Worm (Caenorhabditis elegans) whole organism, young adult: ENCODE results near the gene scl-7.

Experiments used
- D2030.7 ChIP-seq: fragments of 200-800 bp; sonication (Bioruptor generic); IDR thresholded peaks from 2 replicates; pipeline ENCODE4 v1.3.6; 2022; ENCODE audit warnings: missing genetic modification reagents, missing genetic modification characterization, missing compliant biosample characterization
- F10E7.11 ChIP-seq: sonication (generic microtip); optimal IDR thresholded peaks from 2 replicates; lab custom pipeline; 2017; ENCODE audit warnings: mild to moderate bottlenecking, missing genetic modification characterization, moderate library complexity, missing compliant biosample characterization
- F23B12.7 ChIP-seq: sonication (generic microtip); optimal IDR thresholded peaks from 2 replicates; lab custom pipeline; 2017; ENCODE audit warnings: missing genetic modification characterization, mild to moderate bottlenecking, missing compliant biosample characterization, antibody characterized with exemption, moderate library complexity; ENCODE audit not compliant: insufficient read depth
- F49E8.2 ChIP-seq: sonication (generic microtip); optimal IDR thresholded peaks from 3 replicates; lab custom pipeline; 2017; ENCODE audit warnings: missing genetic modification characterization, mild to moderate bottlenecking, missing compliant biosample characterization, antibody characterized with exemption, moderate library complexity; ENCODE audit not compliant: insufficient read depth
- F52B5.7 ChIP-seq: sonication (generic microtip); optimal IDR thresholded peaks from 2 replicates; lab custom pipeline; 2016; ENCODE audit warnings: mild to moderate bottlenecking, missing genetic modification characterization, missing compliant biosample characterization
- F55B11.4 ChIP-seq: sonication (generic microtip); optimal IDR thresholded peaks from 2 replicates; lab custom pipeline; 2016; ENCODE audit warnings: missing compliant biosample characterization, missing genetic modification characterization, borderline replicate concordance; ENCODE audit not compliant: insufficient read depth
- T26A5.8 ChIP-seq: sonication (generic microtip); optimal IDR thresholded peaks from 2 replicates; lab custom pipeline; 2016; ENCODE audit warnings: missing genetic modification characterization, missing compliant biosample characterization
- Y67H2A.10 ChIP-seq: fragments of 200-800 bp; sonication (Bioruptor generic); conservative IDR thresholded peaks from 2 replicates; pipeline ENCODE4 v1.3.6; 2022; ENCODE audit warnings: missing genetic modification reagents, missing genetic modification characterization, missing compliant biosample characterization
- Y79H2A.3 ChIP-seq: fragments of 200-800 bp; sonication (Bioruptor generic); conservative IDR thresholded peaks from 2 replicates; pipeline ENCODE4 v1.3.6; 2022; ENCODE audit warnings: missing genetic modification reagents, missing genetic modification characterization, missing compliant biosample characterization
- ama-1 ChIP-seq, 3 experiments: fragments of 150-350 bp in 1 of 3; sonication (generic microtip) in 2 of 3; optimal IDR thresholded peaks; 2 replicates each; lab custom pipeline; 2014 to 2018; ENCODE audit warnings: missing biosample characterization in 2 of 3, missing genetic modification characterization in 2 of 3, missing genetic modification reagents in 2 of 3
- aptf-2 ChIP-seq: fragments of 200-800 bp; sonication (Bioruptor generic); conservative IDR thresholded peaks from 2 replicates; pipeline ENCODE4 v1.3.6; 2022; ENCODE audit warnings: missing genetic modification reagents, missing genetic modification characterization, missing compliant biosample characterization
- athp-1 ChIP-seq: sonication (generic microtip); optimal IDR thresholded peaks from 2 replicates; lab custom pipeline; 2017; ENCODE audit warnings: mild to moderate bottlenecking, missing genetic modification characterization, missing compliant biosample characterization
- bed-1 ChIP-seq: fragments of 200-800 bp; sonication (Bioruptor generic); IDR thresholded peaks from 2 replicates; pipeline ENCODE4 v1.3.6; 2022; ENCODE audit warnings: missing genetic modification reagents, missing genetic modification characterization, missing compliant biosample characterization
- cebp-1 ChIP-seq, 2 experiments: fragments of 200-800 bp in 1 of 2; sonication (Bioruptor generic) in 1 of 2; sonication (generic microtip) in 1 of 2; IDR thresholded peaks in 1 of 2; optimal IDR thresholded peaks in 1 of 2; 2 replicates each; pipeline versions ENCODE4 v1.3.6 to Lab custom; 2017 to 2022; ENCODE audit warnings: missing compliant biosample characterization in 2 of 2, missing genetic modification characterization in 2 of 2, mild to moderate bottlenecking in 1 of 2, missing genetic modification reagents in 1 of 2, moderate library complexity in 1 of 2
- ceh-27 ChIP-seq: fragments of 200-800 bp; sonication (Bioruptor generic); optimal IDR thresholded peaks from 2 replicates; lab custom pipeline; 2018; ENCODE audit warnings: mild to moderate bottlenecking, missing genetic modification characterization, moderate library complexity, missing compliant biosample characterization
- ceh-40 ChIP-seq: fragments of 200-800 bp; sonication (Bioruptor generic); IDR thresholded peaks from 2 replicates; pipeline ENCODE4 v1.3.6; 2022; ENCODE audit warnings: missing genetic modification characterization, missing compliant biosample characterization
- dpff-1 ChIP-seq: sonication (generic microtip); optimal IDR thresholded peaks from 2 replicates; lab custom pipeline; 2017; ENCODE audit warnings: mild to moderate bottlenecking, missing genetic modification characterization, missing compliant biosample characterization
- gei-17 ChIP-seq: fragments of 200-800 bp; sonication (Bioruptor generic); optimal IDR thresholded peaks from 2 replicates; lab custom pipeline; 2018; ENCODE audit warnings: mild to moderate bottlenecking, missing genetic modification characterization, missing compliant biosample characterization
- hlh-26 ChIP-seq: fragments of 200-800 bp; sonication (Bioruptor generic); conservative IDR thresholded peaks from 2 replicates; pipeline ENCODE4 v1.3.6; 2022; ENCODE audit warnings: missing genetic modification reagents, missing genetic modification characterization, missing compliant biosample characterization
- let-526 ChIP-seq: fragments of 200-800 bp; sonication (Bioruptor generic); IDR thresholded peaks from 2 replicates; pipeline ENCODE4 v1.3.6; 2022; ENCODE audit warnings: missing genetic modification reagents, missing genetic modification characterization, missing compliant biosample characterization
- lin-26 ChIP-seq: fragments of 200-800 bp; sonication (Bioruptor generic); IDR thresholded peaks from 2 replicates; pipeline ENCODE4 v1.3.6; 2022; ENCODE audit warnings: missing genetic modification reagents, missing genetic modification characterization, missing compliant biosample characterization
- lin-54 ChIP-seq: fragments of 200-800 bp; sonication (Bioruptor generic); optimal IDR thresholded peaks from 2 replicates; lab custom pipeline; 2018; ENCODE audit warnings: mild to moderate bottlenecking, missing genetic modification characterization, missing compliant biosample characterization
- mes-4 ChIP-seq: sonication (generic microtip); optimal IDR thresholded peaks from 2 replicates; lab custom pipeline; 2016; ENCODE audit warnings: missing genotype, missing genetic modification characterization, missing compliant biosample characterization
- nhr-90 ChIP-seq: sonication (generic microtip); optimal IDR thresholded peaks from 2 replicates; lab custom pipeline; 2016; ENCODE audit warnings: missing genotype, mild to moderate bottlenecking, missing genetic modification characterization, missing compliant biosample characterization
- rec-8 ChIP-seq, 2 experiments: sonication (generic microtip); optimal IDR thresholded peaks; 2 replicates each; lab custom pipeline; 2016; ENCODE audit warnings: mild to moderate bottlenecking in 2 of 2, missing genetic modification characterization in 2 of 2, missing genetic modification reagents in 2 of 2, missing genotype in 2 of 2, missing biosample characterization in 1 of 2, missing compliant biosample characterization in 1 of 2, moderate library complexity in 1 of 2
- sdz-38 ChIP-seq: sonication (generic microtip); optimal IDR thresholded peaks from 2 replicates; lab custom pipeline; 2016; ENCODE audit warnings: missing genotype, missing genetic modification characterization, missing compliant biosample characterization
- sea-2 ChIP-seq: fragments of 200-800 bp; sonication (Bioruptor generic); IDR thresholded peaks from 2 replicates; pipeline ENCODE4 v1.3.6; 2022; ENCODE audit warnings: missing genetic modification characterization, missing compliant biosample characterization
- snpc-4 ChIP-seq, 5 experiments: fragments of 150-350 bp in 1 of 5; sonication (generic microtip) in 4 of 5; optimal IDR thresholded peaks; 2 replicates each; lab custom pipeline; 2014 to 2018; ENCODE audit warnings: missing genetic modification characterization in 5 of 5, missing biosample characterization in 3 of 5, antibody characterized with exemption in 2 of 5, mild to moderate bottlenecking in 2 of 5, missing compliant biosample characterization in 2 of 5, missing genotype in 2 of 5, moderate library complexity in 2 of 5, missing genetic modification reagents in 1 of 5
- somi-1 ChIP-seq: fragments of 200-800 bp; sonication (Bioruptor generic); optimal IDR thresholded peaks from 2 replicates; lab custom pipeline; 2018; ENCODE audit warnings: mild to moderate bottlenecking, missing genetic modification characterization, missing compliant biosample characterization
- unc-130 ChIP-seq: sonication (generic microtip); optimal IDR thresholded peaks from 2 replicates; lab custom pipeline; 2016; ENCODE audit warnings: missing genetic modification reagents, missing genetic modification characterization, missing compliant biosample characterization
- ztf-25 ChIP-seq: fragments of 200-800 bp; sonication (Bioruptor generic); IDR thresholded peaks from 2 replicates; pipeline ENCODE4 v1.3.6; 2022; ENCODE audit warnings: missing genetic modification reagents, missing genetic modification characterization, missing compliant biosample characterization
- ztf-26 ChIP-seq: sonication (generic microtip); optimal IDR thresholded peaks from 2 replicates; lab custom pipeline; 2017; ENCODE audit warnings: missing genetic modification characterization, missing compliant biosample characterization
- ztf-28 ChIP-seq: fragments of 200-800 bp; sonication (Bioruptor generic); IDR thresholded peaks from 2 replicates; pipeline ENCODE4 v1.3.6; 2022; ENCODE audit warnings: missing genetic modification reagents, missing genetic modification characterization, missing compliant biosample characterization
- ztf-3 ChIP-seq: fragments of 200-800 bp; sonication (Bioruptor generic); optimal IDR thresholded peaks from 2 replicates; lab custom pipeline; 2018; ENCODE audit warnings: mild to moderate bottlenecking, missing genetic modification characterization, missing compliant biosample characterization
- ztf-6 ChIP-seq: fragments of 200-800 bp; sonication (Bioruptor generic); IDR thresholded peaks from 2 replicates; pipeline ENCODE4 v1.3.6; 2022; ENCODE audit warnings: missing genetic modification reagents, missing genetic modification characterization, missing compliant biosample characterization

scl-7 gene

DNA sequence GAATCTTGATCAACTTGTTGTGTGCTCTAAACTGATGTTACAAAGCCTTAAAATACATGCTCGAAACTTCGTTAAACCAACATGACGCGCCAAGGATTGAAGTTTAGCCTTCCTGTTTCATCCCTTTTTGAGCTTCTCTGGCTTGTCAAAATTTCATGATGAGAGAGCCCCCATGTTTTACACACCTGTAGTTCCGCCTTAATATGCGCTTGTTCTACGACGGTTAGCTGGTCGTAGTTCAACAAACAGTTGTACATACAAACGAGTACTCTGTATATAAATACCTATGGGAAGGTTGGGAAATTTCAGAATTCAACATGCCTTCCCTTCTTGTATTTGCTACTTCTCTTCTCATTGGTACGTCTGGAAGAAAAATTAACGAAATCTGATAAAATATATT is 1.8 kb upstream of the scl-7 start, which contains the start of gene scl-6:
Gene scl-6, plus strand, starts transcription at position 301 of the 400 bp plus-strand sequence.
- TF ChIP-seq F52B5.7 (no peak), F23B12.7 (tag; lab: Kevin White, UChicago) (no peak), lin-54 (GFP tag; lab: Kevin White, UChicago) (no peak), D2030.7 (no peak), mes-4 (tag; lab: Kevin White, UChicago) (no peak), ceh-40 (GFP tag; lab: Robert Waterston, UW) (no peak), ztf-26 (no peak), athp-1 (tag; lab: Kevin White, UChicago) (no peak), F49E8.2 (tag; lab: Kevin White, UChicago) (no peak), unc-130 (GFP tag; lab: Kevin White, UChicago) (no peak), gei-17 (GFP tag; lab: Kevin White, UChicago) (no peak), sea-2 (GFP tag; lab: Robert Waterston, UW) (no peak), bed-1 (GFP tag; lab: Robert Waterston, UW) (no peak), let-526 (no peak), aptf-2 (GFP tag; lab: Robert Waterston, UW) (no peak), ztf-6 (no peak), Y79H2A.3 (GFP tag; lab: Robert Waterston, UW) (no peak), nhr-90 (tag; lab: Kevin White, UChicago) (no peak), ztf-28 (no peak), hlh-26 (GFP tag; lab: Robert Waterston, UW) (no peak)

DNA sequence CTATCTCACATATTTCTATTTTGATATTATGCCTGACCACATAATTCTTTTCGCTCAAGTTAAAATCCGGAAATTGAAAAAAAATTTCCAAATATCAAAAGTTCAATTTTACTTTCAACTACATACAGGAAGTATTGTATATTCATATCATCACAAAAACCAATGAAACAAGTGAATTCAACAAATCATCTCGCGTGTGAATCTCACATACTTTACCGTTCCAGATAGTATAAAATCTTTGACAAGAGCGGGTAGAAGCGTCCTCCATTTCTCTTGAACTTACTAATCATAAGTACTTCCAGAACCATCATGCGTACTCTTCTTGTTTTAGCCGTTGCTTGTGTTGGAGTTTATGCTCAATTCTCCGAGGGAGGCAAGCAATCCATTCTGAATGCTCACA is 1.2 kb downstream of the scl-7 start, which contains the start of gene scl-8:
Gene scl-8, plus strand, starts transcription at position 301 of the 400 bp plus-strand sequence.
- TF ChIP-seq T26A5.8 (tag; lab: Kevin White, UChicago) = no peak
- TF ChIP-seq sdz-38 (tag; lab: Kevin White, UChicago) = no peak
- no peak for TF ChIP-seq F55B11.4 (tag; lab: Kevin White, UChicago)
- TF ChIP-seq ztf-3 (GFP tag; lab: Kevin White, UChicago) = no peak
- no peak for TF ChIP-seq ztf-25 (GFP tag; lab: Robert Waterston, UW)
- TF ChIP-seq snpc-4 (GFP tag; optimal IDR thresholded peaks at IDR 0.05; lab: Kevin White, UChicago) = no peak
- TF ChIP-seq snpc-4 (tag; optimal IDR thresholded peaks at IDR 0.05; lab: Kevin White, UChicago) = no peak
- no peak for TF ChIP-seq dpff-1 (tag; lab: Kevin White, UChicago)
- no peak for TF ChIP-seq Y79H2A.3 (GFP tag; lab: Robert Waterston, UW)
- TF ChIP-seq rec-8 (tag; optimal IDR thresholded peaks at IDR 0.05; lab: Kevin White, UChicago) = no peak

- TF ChIP-seq lin-26 (GFP tag; lab: Robert Waterston, UW) = peak; percentile 47; the same call in 1 of the 2 replicates
- peak; percentile 17 for TF ChIP-seq somi-1 (GFP tag; lab: Kevin White, UChicago)
- TF ChIP-seq snpc-4 (GFP tag; optimal IDR thresholded peaks at IDR 0.05; lab: Kevin White, UChicago) = no peak
- TF ChIP-seq snpc-4 (tag; optimal IDR thresholded peaks at IDR 0.05; lab: Kevin White, UChicago) = peak in 3 of 4 experiments; percentile 14 to 79 (median 62)
- TF ChIP-seq F10E7.11 (tag; lab: Kevin White, UChicago) = no peak
- TF ChIP-seq, all 124 proteins: peak for 3
Measured at ce11 chrIV:13075625-13076252, 5.5 kb downstream of the scl-7 start.

DNA sequence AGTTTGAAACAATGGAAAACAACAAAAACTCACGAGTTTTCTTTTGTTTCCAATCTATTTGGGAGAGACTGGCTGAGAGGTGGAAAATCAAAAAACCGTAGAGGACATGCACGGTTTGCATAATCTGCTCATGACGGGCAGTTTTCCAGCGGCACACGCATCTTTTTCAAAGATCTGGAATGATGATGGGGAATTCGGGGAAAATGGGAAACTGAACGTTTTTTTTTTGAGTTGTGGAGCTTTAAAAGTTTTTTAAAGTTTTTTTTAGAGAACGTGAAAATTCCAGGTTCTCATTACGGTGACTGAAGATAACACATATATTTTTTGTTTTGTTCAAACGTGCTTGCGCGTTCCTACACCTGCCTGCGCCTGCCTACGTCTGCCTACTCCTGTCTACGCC is 6.4 kb downstream of the scl-7 start, which contains the start of gene C39E9.7:
Gene C39E9.7, minus strand, starts transcription at position 101 of the 400 bp plus-strand sequence.
- TF ChIP-seq cebp-1 (GFP tag; IDR thresholded peaks at IDR 0.05; lab: Robert Waterston, UW) (no peak), cebp-1 (tag; optimal IDR thresholded peaks at IDR 0.05; lab: Kevin White, UChicago) (no peak), ceh-27 (GFP tag; lab: Kevin White, UChicago) (no peak), ama-1 (optimal IDR thresholded peaks at IDR 0.05; lab: Kevin White, UChicago) (no peak), ama-1 (GFP tag; optimal IDR thresholded peaks at IDR 0.05; lab: Kevin White, UChicago) (no peak), Y67H2A.10 (GFP tag; lab: Robert Waterston, UW) (no peak)
